Fruit fly (Drosophila melanogaster) whole organism, adult: ENCODE results near the gene CG33771.

Experiments used
- CG14711 ChIP-seq: fragments of 200-800 bp; sonication (Bioruptor generic); optimal IDR thresholded peaks from 2 replicates; lab custom pipeline; 2018; ENCODE audit warnings: missing biosample characterization, mild to moderate bottlenecking, missing genetic modification characterization, moderate library complexity
- CG33017 ChIP-seq: fragments of 200-800 bp; sonication (Bioruptor generic); optimal IDR thresholded peaks from 2 replicates; lab custom pipeline; 2018; ENCODE audit warnings: missing biosample characterization, mild to moderate bottlenecking, missing genetic modification characterization, moderate library complexity
- Hr96 ChIP-seq: fragments of 200-800 bp; sonication (Bioruptor generic); optimal IDR thresholded peaks from 2 replicates; lab custom pipeline; 2016; ENCODE audit warnings: missing biosample characterization, missing genetic modification characterization
- Mnt ChIP-seq: fragments of 200-800 bp; sonication (Bioruptor generic); optimal IDR thresholded peaks from 2 replicates; lab custom pipeline; 2016; ENCODE audit warnings: missing biosample characterization, mild to moderate bottlenecking, missing genetic modification characterization
- cic ChIP-seq: fragments of 200-800 bp; sonication (Bioruptor generic); optimal IDR thresholded peaks from 2 replicates; lab custom pipeline; 2017; ENCODE audit warnings: missing biosample characterization, mild to moderate bottlenecking, missing genetic modification characterization, moderate library complexity
- cnc ChIP-seq, 2 experiments: fragments of >200 bp; optimal IDR thresholded peaks; 2 replicates each; lab custom pipeline; 2017
- kay ChIP-seq: fragments of 200-800 bp; sonication (Bioruptor generic); peaks from one replicate; lab custom pipeline; 2016; ENCODE audit warnings: missing biosample characterization, missing genetic modification characterization, borderline replicate concordance
- ovo ChIP-seq: fragments of 200-800 bp; sonication (Bioruptor generic); optimal IDR thresholded peaks from 2 replicates; lab custom pipeline; 2016; ENCODE audit warnings: missing biosample characterization, missing genetic modification characterization
- pad ChIP-seq: fragments of 200-800 bp; sonication (Bioruptor generic); optimal IDR thresholded peaks from 3 replicates; lab custom pipeline; 2017; ENCODE audit warnings: missing biosample characterization, missing genetic modification characterization, mild to moderate bottlenecking, moderate library complexity, missing genetic modification reagents

DNA sequence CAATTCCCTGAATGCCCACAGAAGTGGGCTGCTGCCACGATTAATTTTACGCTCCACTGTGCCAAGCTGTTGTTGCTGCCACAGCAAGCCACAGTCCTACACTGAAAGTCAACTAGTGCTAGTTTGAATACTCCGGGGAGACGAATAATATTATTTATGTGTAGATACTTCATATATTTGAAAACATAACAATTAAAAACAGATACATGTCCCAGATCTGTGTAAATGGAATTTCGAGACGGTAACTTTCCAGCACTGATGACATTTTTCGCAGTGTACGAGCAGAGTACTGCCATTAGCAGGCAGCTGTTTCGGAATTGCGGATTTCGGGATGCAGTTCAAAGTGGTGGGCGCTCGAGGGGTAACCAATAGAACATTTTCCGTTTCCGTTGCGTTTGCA lies 15.9 kb downstream of the CG33771 start:
- TF ChIP-seq cnc (optimal IDR thresholded peaks at IDR 0.05; lab: Kevin White, UChicago): no peak
- TF ChIP-seq Mnt (GFP tag; lab: Kevin White, UChicago): no peak
- TF ChIP-seq cic (GFP tag; lab: Kevin White, UChicago): no peak
- TF ChIP-seq CG33017: no peak
- no peak for TF ChIP-seq Hr96
- TF ChIP-seq pad: no peak
- no peak for TF ChIP-seq CG14711
- no peak for TF ChIP-seq kay
- TF ChIP-seq ovo: no peak
